Worm (Caenorhabditis elegans) whole organism, young adult: ENCODE data around the gene Y62H9A.7.

Source experiments
- K11D2.4 ChIP-seq: fragments of 200-800 bp; sonication (Bioruptor generic); IDR thresholded peaks from 2 replicates; pipeline ENCODE4 v1.3.6; 2022; ENCODE audit warnings: missing genetic modification reagents, missing genetic modification characterization, missing compliant biosample characterization
- Y56A3A.18 ChIP-seq: fragments of 200-800 bp; sonication (Bioruptor generic); IDR thresholded peaks from 2 replicates; pipeline ENCODE4 v1.3.6; 2022; ENCODE audit warnings: missing genetic modification reagents, missing genetic modification characterization, missing compliant biosample characterization
- ZK185.1 ChIP-seq: sonication (generic microtip); optimal IDR thresholded peaks from 2 replicates; lab custom pipeline; 2016; ENCODE audit warnings: mild to moderate bottlenecking, missing genetic modification characterization, missing compliant biosample characterization; ENCODE audit not compliant: poor library complexity, severe bottlenecking
- ceh-40 ChIP-seq: fragments of 200-800 bp; sonication (Bioruptor generic); IDR thresholded peaks from 2 replicates; pipeline ENCODE4 v1.3.6; 2022; ENCODE audit warnings: missing genetic modification characterization, missing compliant biosample characterization
- dpl-1 ChIP-seq: fragments of 150-350 bp; optimal IDR thresholded peaks from 2 replicates; lab custom pipeline; 2014; ENCODE audit warnings: missing biosample characterization, missing genetic modification reagents, missing genetic modification characterization
- egl-44 ChIP-seq: fragments of 200-800 bp; sonication (Bioruptor generic); IDR thresholded peaks from 2 replicates; pipeline ENCODE4 v1.3.6; 2022; ENCODE audit warnings: missing genetic modification reagents, missing genetic modification characterization, missing compliant biosample characterization
- fkh-3 ChIP-seq: sonication (generic microtip); optimal IDR thresholded peaks from 2 replicates; lab custom pipeline; 2016; ENCODE audit warnings: mild to moderate bottlenecking, missing genetic modification characterization, missing compliant biosample characterization
- hmg-20 ChIP-seq: fragments of 200-800 bp; sonication (Bioruptor generic); IDR thresholded peaks from 2 replicates; pipeline ENCODE4 v1.3.6; 2022; ENCODE audit warnings: missing genetic modification reagents, missing genetic modification characterization, missing compliant biosample characterization
- nhr-179 ChIP-seq: sonication (generic microtip); optimal IDR thresholded peaks from 2 replicates; lab custom pipeline; 2016; ENCODE audit warnings: mild to moderate bottlenecking, missing genetic modification characterization, missing compliant biosample characterization
- ztf-18 ChIP-seq: sonication (generic microtip); optimal IDR thresholded peaks from 2 replicates; lab custom pipeline; 2016; ENCODE audit warnings: missing genotype, mild to moderate bottlenecking, missing genetic modification characterization, missing compliant biosample characterization
- ztf-28 ChIP-seq: fragments of 200-800 bp; sonication (Bioruptor generic); IDR thresholded peaks from 2 replicates; pipeline ENCODE4 v1.3.6; 2022; ENCODE audit warnings: missing genetic modification reagents, missing genetic modification characterization, missing compliant biosample characterization
- ztf-3 ChIP-seq: fragments of 200-800 bp; sonication (Bioruptor generic); optimal IDR thresholded peaks from 2 replicates; lab custom pipeline; 2018; ENCODE audit warnings: mild to moderate bottlenecking, missing genetic modification characterization, missing compliant biosample characterization
- ztf-6 ChIP-seq: fragments of 200-800 bp; sonication (Bioruptor generic); IDR thresholded peaks from 2 replicates; pipeline ENCODE4 v1.3.6; 2022; ENCODE audit warnings: missing genetic modification reagents, missing genetic modification characterization, missing compliant biosample characterization

DNA sequence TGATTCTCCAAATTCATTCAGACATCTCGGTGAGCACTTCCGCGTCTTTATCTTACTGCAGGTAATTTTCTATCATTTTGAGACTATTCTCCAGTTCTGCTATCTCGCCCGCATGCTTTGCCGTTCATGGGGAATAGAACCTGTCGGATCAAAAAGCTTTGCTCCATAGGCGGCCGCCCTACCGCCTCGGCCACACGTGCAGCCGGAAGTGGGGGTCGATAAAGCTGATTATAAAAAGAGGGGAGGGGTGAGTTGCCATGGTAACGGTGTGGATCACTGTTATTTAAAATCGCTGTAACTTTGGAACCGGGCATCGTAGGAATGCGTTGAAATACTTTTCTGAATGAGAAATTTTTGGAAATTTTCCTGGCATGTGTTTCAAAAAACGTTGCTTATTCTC is 15.1 kb downstream of the Y62H9A.7 start:
- TF ChIP-seq Y56A3A.18 (no peak), ztf-6 (GFP tag; lab: Robert Waterston, UW) (no peak), K11D2.4 (GFP tag; lab: Robert Waterston, UW) (no peak), nhr-179 (tag; lab: Kevin White, UChicago) (no peak), hmg-20 (no peak), ceh-40 (GFP tag; lab: Robert Waterston, UW) (no peak), egl-44 (no peak), ZK185.1 (tag; lab: Kevin White, UChicago) (no peak), dpl-1 (GFP tag; lab: Kevin White, UChicago) (no peak), fkh-3 (tag; lab: Kevin White, UChicago) (no peak), ztf-28 (GFP tag; lab: Robert Waterston, UW) (no peak), ztf-18 (tag; lab: Kevin White, UChicago) (no peak), ztf-3 (GFP tag; lab: Kevin White, UChicago) (no peak)
